Fruit fly (Drosophila melanogaster) whole organism, prepupa: ENCODE results near the gene CG5618.

Experiments used
- CG11902 ChIP-seq: fragments of 200-800 bp; sonication (Bioruptor generic); optimal IDR thresholded peaks from 3 replicates; lab custom pipeline; 2016; ENCODE audit warnings: missing biosample characterization, missing genetic modification characterization
- CG6792 ChIP-seq: fragments of 200-800 bp; sonication (Bioruptor generic); optimal IDR thresholded peaks from 3 replicates; lab custom pipeline; 2016; ENCODE audit warnings: missing biosample characterization, missing genetic modification characterization
- CG6854 ChIP-seq: fragments of 200-800 bp; sonication (Bioruptor generic); optimal IDR thresholded peaks from 2 replicates; lab custom pipeline; 2017; ENCODE audit warnings: missing biosample characterization, mild to moderate bottlenecking, missing genetic modification characterization
- CG8319 ChIP-seq: fragments of 200-800 bp; sonication (Bioruptor generic); optimal IDR thresholded peaks from 3 replicates; lab custom pipeline; 2016; ENCODE audit warnings: missing biosample characterization, missing genetic modification characterization
- Gug ChIP-seq: fragments of 200-800 bp; sonication (Bioruptor generic); IDR thresholded peaks from 2 replicates; pipeline ENCODE4 v1.3.6; 2022; ENCODE audit warnings: missing biosample characterization, missing genetic modification characterization
- dac ChIP-seq: fragments of 200-800 bp; sonication (Bioruptor generic); optimal IDR thresholded peaks from 2 replicates; lab custom pipeline; 2017; ENCODE audit warnings: missing biosample characterization, mild to moderate bottlenecking, missing genetic modification characterization
- pdm3 ChIP-seq: fragments of 200-800 bp; sonication (Bioruptor generic); optimal IDR thresholded peaks from 3 replicates; lab custom pipeline; 2016; ENCODE audit warnings: missing biosample characterization, missing genetic modification characterization
- spab ChIP-seq: fragments of 200-800 bp; sonication (Bioruptor generic); optimal IDR thresholded peaks from 2 replicates; lab custom pipeline; 2017; ENCODE audit warnings: missing biosample characterization, mild to moderate bottlenecking, missing genetic modification characterization, missing genetic modification reagents
- vri ChIP-seq: fragments of 200-800 bp; sonication (Bioruptor generic); optimal IDR thresholded peaks from 3 replicates; lab custom pipeline; 2016; ENCODE audit warnings: missing biosample characterization, mild to moderate bottlenecking, missing genetic modification characterization

dm6 chr3L:20404515-20404914 is 51.3 kb downstream of the CG5618 start:
- no peak for TF ChIP-seq CG8319 (GFP tag; lab: Kevin White, UChicago)
- TF ChIP-seq CG11902, result no peak
- no peak for TF ChIP-seq CG6854 (GFP tag; lab: Kevin White, UChicago)
- no peak for TF ChIP-seq Gug (GFP tag; lab: Robert Waterston, UW)
- no peak for TF ChIP-seq vri (GFP tag; lab: Kevin White, UChicago)
- no peak for TF ChIP-seq dac (GFP tag; lab: Kevin White, UChicago)
- TF ChIP-seq spab (GFP tag; lab: Kevin White, UChicago), result no peak
- TF ChIP-seq CG6792, result no peak
- no peak for TF ChIP-seq pdm3 (GFP tag; lab: Kevin White, UChicago)
